ENCODE assay signal across 1 fruit fly cellular context in genomic region chr2L:117750-118149, dm6.
TF ChIP-seq lines count a peak whose summit lies in the region.

No protein-coding gene starts in this region.

TF ChIP-seq in whole organism, embryonic, 481 proteins besides CTCF, POLR2A, EP300 and RAD21 (continued from another document):
- TF ChIP-seq prd (optimal IDR thresholded peaks at IDR 0.05; lab: Kevin White, UChicago) (no peak), prd (GFP tag; IDR thresholded peaks at IDR 0.05; lab: Robert Waterston, UW) (no peak), Dip2 (GFP tag; IDR thresholded peaks at IDR 0.05; lab: Robert Waterston, UW) (no peak), otp (GFP tag; IDR thresholded peaks at IDR 0.05; lab: Robert Waterston, UW) (no peak), CoRest (tag; optimal IDR thresholded peaks at IDR 0.05; lab: Kevin White, UChicago) (no peak), nerfin-1 (tag; optimal IDR thresholded peaks at IDR 0.05; lab: Kevin White, UChicago) (no peak), CG7963 (GFP tag; IDR thresholded peaks at IDR 0.05; lab: Robert Waterston, UW; ENCODE audit: partially characterized antibody) (no peak), CG8944 (GFP tag; optimal IDR thresholded peaks at IDR 0.05; lab: Kevin White, UChicago) (no peak), Dbx (GFP tag; IDR thresholded peaks at IDR 0.05; lab: Robert Waterston, UW) (0 out of 3 replicates have a peak, but pooled peaks have one; percentile 41), Max (GFP tag; optimal IDR thresholded peaks at IDR 0.05; lab: Kevin White, UChicago) (no peak), Sry-β (GFP tag; optimal IDR thresholded peaks at IDR 0.05; lab: Kevin White, UChicago) (no peak), salm (tag; optimal IDR thresholded peaks at IDR 0.05; lab: Kevin White, UChicago) (no peak), Rfx (GFP tag; IDR thresholded peaks at IDR 0.05; lab: Robert Waterston, UW) (peak; percentile 40; the same call in 1 of the 2 replicates), CG11723 (GFP tag; optimal IDR thresholded peaks at IDR 0.05; lab: Kevin White, UChicago) (no peak), CG10462 (GFP tag; optimal IDR thresholded peaks at IDR 0.05; lab: Kevin White, UChicago) (no peak), Bdp1 (GFP tag; optimal IDR thresholded peaks at IDR 0.05; lab: Kevin White, UChicago) (peak; percentile 15), her (GFP tag; optimal IDR thresholded peaks at IDR 0.05; lab: Kevin White, UChicago) (no peak), CG11093 (GFP tag; IDR thresholded peaks at IDR 0.05; lab: Robert Waterston, UW) (no peak), CG11085 (GFP tag; IDR thresholded peaks at IDR 0.05; lab: Robert Waterston, UW) (no peak), Pdp1 (GFP tag; optimal IDR thresholded peaks at IDR 0.05; lab: Kevin White, UChicago) (peak in 1 of 2 experiments; percentile 12), kni (GFP tag; optimal IDR thresholded peaks at IDR 0.05; lab: Kevin White, UChicago) (peak; percentile 75), CG30403 (GFP tag; optimal IDR thresholded peaks at IDR 0.05; lab: Kevin White, UChicago) (no peak), Tbp (GFP tag; optimal IDR thresholded peaks at IDR 0.05; lab: Kevin White, UChicago) (no peak), CG34376 (GFP tag; optimal IDR thresholded peaks at IDR 0.05; lab: Kevin White, UChicago) (peak; percentile 16), tgo (GFP tag; IDR thresholded peaks at IDR 0.05; lab: Robert Waterston, UW) (no peak), wdn (GFP tag; IDR thresholded peaks at IDR 0.05; lab: Robert Waterston, UW) (no peak), knrl (GFP tag; IDR thresholded peaks at IDR 0.05; lab: Robert Waterston, UW; ENCODE audit: partially characterized antibody) (no peak), Sry-δ (GFP tag; optimal IDR thresholded peaks at IDR 0.05; lab: Kevin White, UChicago) (no peak), Neu2 (GFP tag; optimal IDR thresholded peaks at IDR 0.05; lab: Kevin White, UChicago; ENCODE audit: borderline replicate concordance) (no peak), CG6175 (GFP tag; IDR thresholded peaks at IDR 0.05; lab: Robert Waterston, UW) (no peak), CG17829 (tag; optimal IDR thresholded peaks at IDR 0.05; lab: Kevin White, UChicago) (no peak), Hr3 (GFP tag; optimal IDR thresholded peaks at IDR 0.05; lab: Kevin White, UChicago) (no peak), hb (GFP tag; IDR thresholded peaks at IDR 0.05; lab: Robert Waterston, UW; ENCODE audit: partially characterized antibody) (no peak), CG15479 (GFP tag; optimal IDR thresholded peaks at IDR 0.05; lab: Kevin White, UChicago) (no peak), emc (GFP tag; optimal IDR thresholded peaks at IDR 0.05; lab: Kevin White, UChicago) (no peak), CG2120 (GFP tag; optimal IDR thresholded peaks at IDR 0.05; lab: Kevin White, UChicago) (peak; percentile 11), CG13775 (GFP tag; optimal IDR thresholded peaks at IDR 0.05; lab: Kevin White, UChicago) (no peak), CG2116 (GFP tag; optimal IDR thresholded peaks at IDR 0.05; lab: Kevin White, UChicago) (no peak), dpn (GFP tag; optimal IDR thresholded peaks at IDR 0.05; lab: Kevin White, UChicago) (peak in 1 of 2 experiments; percentile 32), ash1 (GFP tag; optimal IDR thresholded peaks at IDR 0.05; lab: Kevin White, UChicago) (peak; percentile 6), cwo (GFP tag; optimal IDR thresholded peaks at IDR 0.05; lab: Kevin White, UChicago) (peak; percentile 13), CG6791 (GFP tag; IDR thresholded peaks at IDR 0.05; lab: Robert Waterston, UW; ENCODE audit: partially characterized antibody) (no peak), fu2 (GFP tag; optimal IDR thresholded peaks at IDR 0.05; lab: Kevin White, UChicago) (no peak), corto (GFP tag; optimal IDR thresholded peaks at IDR 0.05; lab: Kevin White, UChicago) (no peak)
TF ChIP-seq in whole organism, embryonic: peak in this region for 102.
